Worm (Caenorhabditis elegans): ENCODE results near the gene Y17D7B.4.
A peak's percentile ranks its signal among the peaks of the same experiment; 100 is the strongest.
"Not testable (repeated sequence)": the region's sequence is repeated elsewhere in the genome, so short reads cannot be mapped to it uniquely, and the experiment has no call there.

Gene Y17D7B.4

DNA sequence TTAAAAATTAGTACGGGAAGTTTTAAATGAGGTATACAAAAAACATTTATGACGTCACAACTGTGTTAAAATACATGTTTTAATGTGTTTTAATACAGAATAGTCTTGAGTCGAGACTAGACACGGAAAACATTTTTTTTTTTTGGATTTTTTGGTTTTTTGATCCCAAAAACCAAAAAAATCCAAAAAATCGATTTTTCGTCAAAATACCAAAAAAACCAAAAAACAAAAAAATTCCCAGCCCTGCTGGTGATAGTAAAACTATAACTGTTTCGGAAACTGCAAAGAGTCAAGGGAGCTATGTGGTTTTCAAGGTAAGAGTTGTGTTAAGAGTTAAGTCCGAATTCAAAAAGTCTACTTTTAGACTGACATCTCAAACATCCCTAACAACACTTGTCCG is 15.4 kb downstream of the Y17D7B.4 start, which contains the start of gene F11D11.4 (continued):
- TF ChIP-seq fkh-10 (GFP tag; optimal IDR thresholded peaks at IDR 0.05) (no peak), egl-27 (tag; optimal IDR thresholded peaks at IDR 0.05) (no peak)

DNA sequence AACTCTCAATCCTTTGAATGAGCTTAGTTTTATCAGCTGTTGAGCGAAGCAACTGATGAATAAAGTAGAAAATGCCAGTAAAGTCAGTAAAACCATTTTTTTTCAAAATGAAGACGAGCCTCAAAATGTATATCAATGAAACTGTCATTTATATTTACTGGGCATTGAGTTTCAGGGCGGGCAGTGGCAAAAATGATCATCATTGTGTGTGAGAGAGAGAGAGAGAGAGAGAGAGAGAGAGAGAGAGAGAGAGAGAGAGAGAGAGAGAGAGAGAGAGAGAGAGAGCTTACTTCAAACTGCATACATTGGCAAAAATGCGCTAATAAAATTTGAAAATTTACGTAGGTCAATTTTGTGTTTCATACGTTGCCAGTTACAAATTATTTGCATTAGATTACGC is 16.3 kb downstream of the Y17D7B.4 start, which contains the start of gene F11D11.3:
TSS of gene F11D11.3 (minus strand) at position 101 of the 400 bp plus-strand sequence.
- TF ChIP-seq nhr-102 (tag; optimal IDR thresholded peaks at IDR 0.05) = no peak
- TF ChIP-seq Y105C5A.15 (GFP tag; IDR thresholded peaks at IDR 0.05) = no peak
- no peak for TF ChIP-seq ZK337.2 (GFP tag; IDR thresholded peaks at IDR 0.05)
- TF ChIP-seq pha-4 (GFP tag; IDR thresholded peaks at IDR 0.05) = no peak
- no peak for TF ChIP-seq pha-4 (tag; optimal IDR thresholded peaks at IDR 0.05)
- no peak for TF ChIP-seq gei-8 (GFP tag; optimal IDR thresholded peaks at IDR 0.05)
- no peak for TF ChIP-seq nhr-42 (GFP tag; IDR thresholded peaks at IDR 0.05)
- no peak for TF ChIP-seq nhr-41 (GFP tag; IDR thresholded peaks at IDR 0.05)
- TF ChIP-seq D1046.2 (GFP tag; IDR thresholded peaks at IDR 0.05) = no peak
- TF ChIP-seq daf-12 (tag; optimal IDR thresholded peaks at IDR 0.05) = no peak
- TF ChIP-seq ceh-28 (tag; optimal IDR thresholded peaks at IDR 0.05) = no peak
- no peak for TF ChIP-seq daf-19 (GFP tag; conservative IDR thresholded peaks at IDR 0.05)
- no peak for TF ChIP-seq mep-1 (tag; optimal IDR thresholded peaks at IDR 0.05)
- no peak for TF ChIP-seq snpc-1.2 (GFP tag; IDR thresholded peaks at IDR 0.05)
- TF ChIP-seq cey-2 (tag; optimal IDR thresholded peaks at IDR 0.05; ENCODE audit: borderline replicate concordance, insufficient read depth) = no peak

DNA sequence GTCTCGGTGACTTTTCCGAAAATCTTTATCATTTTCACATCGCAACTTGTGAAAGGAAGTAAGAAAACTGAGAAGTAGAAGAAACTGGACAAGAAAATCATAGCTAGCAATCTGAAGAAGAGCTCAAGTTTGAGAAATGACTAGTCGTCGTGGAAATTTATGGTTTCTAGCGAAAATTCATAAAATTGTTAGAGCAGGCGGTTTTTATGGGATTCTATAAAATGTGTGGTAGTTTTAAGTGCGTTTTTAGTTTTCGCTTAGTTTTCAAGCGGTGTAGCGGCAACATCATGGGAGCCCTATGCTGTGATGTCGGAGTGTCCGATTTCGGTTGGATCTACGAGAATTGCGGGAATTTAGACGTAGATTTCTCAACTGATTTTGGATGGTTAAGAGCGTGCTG is 22.2 kb downstream of the Y17D7B.4 start, which contains the start of gene clec-254:
TSS of gene clec-254 (minus strand) at position 101 of the 400 bp plus-strand sequence.
- TF ChIP-seq egl-27, rbr-2, ceh-28 (tag; optimal IDR thresholded peaks at IDR 0.05): not testable (repeated sequence)

DNA sequence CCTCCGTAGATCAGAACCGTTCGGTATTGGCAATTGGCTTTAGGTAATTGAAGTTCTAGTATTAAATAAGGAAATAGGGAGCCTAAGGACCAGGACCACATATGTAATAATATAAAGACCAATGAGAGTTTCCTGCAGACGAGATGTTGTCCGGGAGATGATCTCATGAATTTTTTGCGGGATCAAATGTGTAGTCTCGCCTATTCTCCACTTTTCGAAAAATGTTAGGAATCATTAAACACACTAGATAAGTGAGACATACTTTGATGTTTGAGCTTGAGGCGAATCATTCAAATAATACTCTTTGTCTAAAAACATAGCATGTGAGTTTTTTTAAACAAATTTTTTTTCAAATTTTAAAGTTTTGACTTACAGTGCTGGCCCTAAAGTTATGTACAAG is 23.5 kb downstream of the Y17D7B.4 start, which contains the start of gene F11D11.6:
TSS of gene F11D11.6 (minus strand) at position 101 of the 400 bp plus-strand sequence.
- TF ChIP-seq attf-4 (tag; optimal IDR thresholded peaks at IDR 0.05) (no peak), nhr-25 (tag; optimal IDR thresholded peaks at IDR 0.05; ENCODE audit: borderline replicate concordance, insufficient read depth) (no peak), duxl-1 (tag; optimal IDR thresholded peaks at IDR 0.05; ENCODE audit: poor library complexity) (no peak), madf-5 (GFP tag; IDR thresholded peaks at IDR 0.05) (no peak), lin-39 (tag; optimal IDR thresholded peaks at IDR 0.05) (no peak), mep-1 (tag; optimal IDR thresholded peaks at IDR 0.05) (no peak), ceh-62 (tag; optimal IDR thresholded peaks at IDR 0.05) (no peak), skn-1 (tag; optimal IDR thresholded peaks at IDR 0.05) (no peak), set-16 (GFP tag; IDR thresholded peaks at IDR 0.05) (no peak), Y48G9A.11 (GFP tag; IDR thresholded peaks at IDR 0.05) (no peak), lin-13 (GFP tag; optimal IDR thresholded peaks at IDR 0.05) (no peak), nhr-10 (tag; optimal IDR thresholded peaks at IDR 0.05) (no peak), snpc-4 (tag; optimal IDR thresholded peaks at IDR 0.05) (no peak)

DNA sequence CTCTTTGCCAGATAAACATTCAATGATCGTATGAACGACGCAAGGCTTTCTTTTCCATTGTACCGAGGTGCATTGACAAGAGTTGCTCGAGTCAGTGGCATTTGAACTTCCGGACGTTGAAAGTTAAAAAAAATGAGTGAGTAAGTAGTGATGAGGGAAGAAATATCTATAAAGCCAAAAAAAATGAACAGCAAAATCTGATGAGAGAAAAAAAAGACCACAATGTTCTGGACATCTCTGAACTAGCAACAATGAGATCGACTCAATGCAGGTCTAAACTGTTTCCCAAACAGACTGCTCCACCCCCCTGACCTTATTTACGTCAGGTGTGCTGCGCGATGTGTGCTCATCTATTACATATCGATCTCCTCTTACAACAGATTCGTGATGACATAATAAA is 26.0 kb downstream of the Y17D7B.4 start, which contains the start of the genes F11D11.21 and F11D11.12:
TSS of gene F11D11.21 (minus strand) at position 101 of the 400 bp plus-strand sequence.
TSS of gene F11D11.12 (minus strand) at position 238 of the 400 bp plus-strand sequence.
- peak in 1 of 2 experiments; percentile 17 for TF ChIP-seq unc-62 (GFP tag; optimal IDR thresholded peaks at IDR 0.05 in 1 of 2)
- no peak for TF ChIP-seq unc-62 (tag; optimal IDR thresholded peaks at IDR 0.05)
- no peak for TF ChIP-seq ZK546.5 (tag; optimal IDR thresholded peaks at IDR 0.05)
- TF ChIP-seq daf-8 (GFP tag; IDR thresholded peaks at IDR 0.05) = no peak

Data from whole organism, L4 larva.